Fruit fly (Drosophila melanogaster): ENCODE data around the gene Tspo.

The Tspo gene

dm6 chr2L:521940-522632 is 37.3 kb upstream of the Tspo start (continued):
- no peak for TF ChIP-seq aop (GFP tag; IDR thresholded peaks at IDR 0.05)
- peak; percentile 58 for TF ChIP-seq CG1024 (GFP tag; IDR thresholded peaks at IDR 0.05)
- peak; percentile 56; the same call in 1 of the 3 replicates for TF ChIP-seq CG3726 (GFP tag; IDR thresholded peaks at IDR 0.05)
- TF ChIP-seq Ssrp (tag; optimal IDR thresholded peaks at IDR 0.05): peak; percentile 69
- TF ChIP-seq Doc3 (GFP tag; IDR thresholded peaks at IDR 0.05; ENCODE audit: partially characterized antibody): no peak
- peak in 1 of 2 experiments; percentile 87 for TF ChIP-seq eve (GFP tag; optimal IDR thresholded peaks at IDR 0.05)
- TF ChIP-seq CG7963 (GFP tag; IDR thresholded peaks at IDR 0.05; ENCODE audit: partially characterized antibody): no peak
- no peak for TF ChIP-seq CG3995 (GFP tag; optimal IDR thresholded peaks at IDR 0.05)
- TF ChIP-seq tio (GFP tag; optimal IDR thresholded peaks at IDR 0.05): peak; percentile 62
- TF ChIP-seq caup (GFP tag; optimal IDR thresholded peaks at IDR 0.05; ENCODE audit: severe bottlenecking): peak; percentile 0
- TF ChIP-seq CG14710 (tag; optimal IDR thresholded peaks at IDR 0.05): peak; percentile 81
- TF ChIP-seq sd (tag; optimal IDR thresholded peaks at IDR 0.05): no peak
- peak; percentile 41 for TF ChIP-seq CHES-1-like (GFP tag; optimal IDR thresholded peaks at IDR 0.05)
- peak; percentile 98 for TF ChIP-seq D19B (GFP tag; optimal IDR thresholded peaks at IDR 0.05)
- TF ChIP-seq CG8944 (GFP tag; optimal IDR thresholded peaks at IDR 0.05): peak; percentile 38
- no peak for TF ChIP-seq CG2129 (GFP tag; IDR thresholded peaks at IDR 0.05; ENCODE audit: partially characterized antibody)
- no peak for TF ChIP-seq HmgD (GFP tag; optimal IDR thresholded peaks at IDR 0.05)
- peak; percentile 27; the same call in 1 of the 2 replicates for TF ChIP-seq ro (GFP tag; IDR thresholded peaks at IDR 0.05)
- 0 out of 2 replicates have a peak, but pooled peaks have one; percentile 39 for TF ChIP-seq Lim3 (GFP tag; IDR thresholded peaks at IDR 0.05)
- peak; percentile 47 for TF ChIP-seq Drgx (GFP tag; IDR thresholded peaks at IDR 0.05)
- TF ChIP-seq rib (GFP tag; IDR thresholded peaks at IDR 0.05): no peak
- TF ChIP-seq NC2α (GFP tag; optimal IDR thresholded peaks at IDR 0.05): no peak
- 0 out of 2 replicates have a peak, but pooled peaks have one; percentile 25 for TF ChIP-seq sens-2 (GFP tag; IDR thresholded peaks at IDR 0.05)
- TF ChIP-seq Gsc (GFP tag; IDR thresholded peaks at IDR 0.05): peak; percentile 72
- TF ChIP-seq trh (GFP tag; optimal IDR thresholded peaks at IDR 0.05): peak; percentile 69
- TF ChIP-seq Dek (tag; optimal IDR thresholded peaks at IDR 0.05): peak; percentile 28
- peak; percentile 61 for TF ChIP-seq CG12659 (GFP tag; optimal IDR thresholded peaks at IDR 0.05)
- TF ChIP-seq bbx (GFP tag; IDR thresholded peaks at IDR 0.05; ENCODE audit: partially characterized antibody): no peak
- peak; percentile 56 for TF ChIP-seq CG5245 (GFP tag; optimal IDR thresholded peaks at IDR 0.05)
- TF ChIP-seq CG8290 (GFP tag; optimal IDR thresholded peaks at IDR 0.05): peak; percentile 11
- peak in 1 of 2 experiments; percentile 62 for TF ChIP-seq CG8290 (tag; optimal IDR thresholded peaks at IDR 0.05)
- peak; percentile 74 for TF ChIP-seq jing (GFP tag; optimal IDR thresholded peaks at IDR 0.05)
- TF ChIP-seq CG3838 (GFP tag; optimal IDR thresholded peaks at IDR 0.05): no peak
- TF ChIP-seq CG1603 (tag; optimal IDR thresholded peaks at IDR 0.05): peak; percentile 95
- TF ChIP-seq repo (GFP tag; optimal IDR thresholded peaks at IDR 0.05): peak; percentile 30
- TF ChIP-seq CG17385 (GFP tag; optimal IDR thresholded peaks at IDR 0.05): peak; percentile 70
- TF ChIP-seq ash1 (GFP tag; optimal IDR thresholded peaks at IDR 0.05): peak; percentile 24
- TF ChIP-seq CG10366 (GFP tag; IDR thresholded peaks at IDR 0.05): peak; percentile 71
- TF ChIP-seq CG31365 (tag; optimal IDR thresholded peaks at IDR 0.05): peak; percentile 56
- TF ChIP-seq Sry-δ (GFP tag; optimal IDR thresholded peaks at IDR 0.05): no peak
- TF ChIP-seq Chrac-16 (GFP tag; optimal IDR thresholded peaks at IDR 0.05): peak; percentile 79
- TF ChIP-seq Bgb (GFP tag; IDR thresholded peaks at IDR 0.05; ENCODE audit: partially characterized antibody): no peak
- peak; percentile 79; the same call in 3 of the 4 replicates for TF ChIP-seq Gug (GFP tag; IDR thresholded peaks at IDR 0.05)
- no peak for TF ChIP-seq CG8478 (optimal IDR thresholded peaks at IDR 0.05)
- TF ChIP-seq sisA (GFP tag; IDR thresholded peaks at IDR 0.05): peak; percentile 83
- TF ChIP-seq Hey (tag; optimal IDR thresholded peaks at IDR 0.05): peak; percentile 2
- peak; percentile 46 for TF ChIP-seq pum (GFP tag; optimal IDR thresholded peaks at IDR 0.05)
- peak; percentile 83 for TF ChIP-seq CG11695 (GFP tag; IDR thresholded peaks at IDR 0.05)
- peak; percentile 65 for TF ChIP-seq CG32532 (GFP tag; IDR thresholded peaks at IDR 0.05)
- TF ChIP-seq CG7928 (GFP tag; optimal IDR thresholded peaks at IDR 0.05): no peak
